Worm (Caenorhabditis elegans): ENCODE results near the gene F52D2.6.

DNA sequence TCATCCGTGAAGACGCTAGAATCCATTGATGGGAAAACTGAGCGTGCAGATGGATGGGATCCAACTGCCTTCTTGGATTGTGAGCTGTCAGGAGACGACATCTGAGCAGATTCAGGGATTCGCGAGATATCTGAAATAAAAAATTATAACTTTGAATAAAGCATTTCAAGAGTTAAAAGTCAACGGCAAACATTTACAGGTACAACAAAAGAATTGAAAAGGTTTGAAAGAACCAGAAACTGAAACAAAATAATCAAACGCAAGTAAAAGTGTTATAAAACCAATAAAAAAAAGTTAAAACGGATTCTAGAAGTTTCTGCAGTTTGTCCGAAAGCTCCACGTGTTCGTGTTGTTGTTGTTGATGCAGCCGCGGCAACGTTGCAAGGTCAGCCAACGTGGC lies 35.9 kb upstream of the F52D2.6 start, which contains the start of gene Y59E1A.4:
- no peak for TF ChIP-seq lsy-2 (tag; optimal IDR thresholded peaks at IDR 0.05)
- TF ChIP-seq sptf-1 (tag; optimal IDR thresholded peaks at IDR 0.05), result no peak
- no peak for TF ChIP-seq unc-39 (tag; optimal IDR thresholded peaks at IDR 0.05)
- TF ChIP-seq mab-5 (tag; optimal IDR thresholded peaks at IDR 0.05), result no peak
- no peak for TF ChIP-seq snpc-4 (tag; optimal IDR thresholded peaks at IDR 0.05)
- TF ChIP-seq drap-1 (GFP tag; optimal IDR thresholded peaks at IDR 0.05), result no peak
- no peak for TF ChIP-seq ztf-11 (tag; optimal IDR thresholded peaks at IDR 0.05)
- TF ChIP-seq ceh-39 (tag; optimal IDR thresholded peaks at IDR 0.05), result no peak
- no peak for TF ChIP-seq nhr-12 (tag; optimal IDR thresholded peaks at IDR 0.05)
- TF ChIP-seq lin-13 (tag; optimal IDR thresholded peaks at IDR 0.05), result no peak
- no peak for TF ChIP-seq nhr-237 (tag; optimal IDR thresholded peaks at IDR 0.05)
- TF ChIP-seq elt-1 (tag; optimal IDR thresholded peaks at IDR 0.05; ENCODE audit: borderline replicate concordance, insufficient read depth), result no peak
- no peak for TF ChIP-seq M03D4.4 (tag; optimal IDR thresholded peaks at IDR 0.05)
- no peak for TF ChIP-seq elt-3 (tag; optimal IDR thresholded peaks at IDR 0.05)

All from whole organism, mixed stage, embryonic.